Fruit fly (Drosophila melanogaster) whole organism, embryonic: Measurements from ENCODE around the gene Ube4B.

Source experiments
- Aef1 ChIP-seq: fragments of 200-800 bp; sonication (Bioruptor generic); IDR thresholded peaks from 3 replicates; pipeline ENCODE4 v1.3.6; 2022; ENCODE audit warnings: missing biosample characterization, missing genetic modification characterization
- Atf-2 ChIP-seq: fragments of 200-800 bp; sonication (Bioruptor generic); optimal IDR thresholded peaks from 2 replicates; lab custom pipeline; 2016; ENCODE audit warnings: missing biosample characterization, missing genetic modification characterization
- B-H1 ChIP-seq: fragments of 200-800 bp; sonication (Bioruptor generic); IDR thresholded peaks from 3 replicates; pipeline ENCODE4 v1.3.6; 2022; ENCODE audit warnings: missing biosample characterization, missing genetic modification characterization
- BtbVII ChIP-seq: fragments of 200-800 bp; sonication (Bioruptor generic); optimal IDR thresholded peaks from 3 replicates; lab custom pipeline; 2017; ENCODE audit warnings: missing biosample characterization, mild to moderate bottlenecking, missing genetic modification characterization
- CG12219 ChIP-seq: fragments of 200-800 bp; sonication (Bioruptor generic); optimal IDR thresholded peaks from 3 replicates; lab custom pipeline; 2018; ENCODE audit warnings: missing biosample characterization, mild to moderate bottlenecking, missing genetic modification characterization
- CG13287 ChIP-seq: fragments of 200-800 bp; sonication (Bioruptor generic); IDR thresholded peaks from 2 replicates; pipeline ENCODE4 v1.3.6; 2022; ENCODE audit warnings: missing biosample characterization, missing genetic modification characterization; ENCODE audit not compliant: partially characterized antibody
- CG13296 ChIP-seq: fragments of 200-800 bp; sonication (Bioruptor generic); optimal IDR thresholded peaks from 3 replicates; lab custom pipeline; 2018; ENCODE audit warnings: missing biosample characterization, mild to moderate bottlenecking, missing genetic modification characterization
- CG14667 ChIP-seq: fragments of 200-800 bp; sonication (Bioruptor generic); IDR thresholded peaks from 2 replicates; pipeline ENCODE4 v1.3.6; 2022; ENCODE audit warnings: missing biosample characterization, missing genetic modification characterization
- CG14710 ChIP-seq: fragments of 200-800 bp; sonication (Bioruptor generic); optimal IDR thresholded peaks from 3 replicates; lab custom pipeline; 2019; ENCODE audit warnings: missing biosample characterization, mild to moderate bottlenecking, missing genetic modification characterization, moderate library complexity
- CG16863 ChIP-seq: fragments of 200-800 bp; sonication (Bioruptor generic); optimal IDR thresholded peaks from 3 replicates; lab custom pipeline; 2016; ENCODE audit warnings: missing biosample characterization, missing genetic modification characterization
- CG17912 ChIP-seq: fragments of 200-800 bp; sonication (Bioruptor generic); optimal IDR thresholded peaks from 2 replicates; lab custom pipeline; 2018; ENCODE audit warnings: missing biosample characterization, mild to moderate bottlenecking, missing genetic modification characterization
- CG31224 ChIP-seq: fragments of 200-800 bp; sonication (Bioruptor generic); IDR thresholded peaks from 2 replicates; pipeline ENCODE4 v1.3.6; 2022; ENCODE audit warnings: missing biosample characterization, missing genetic modification characterization
- CG32772 ChIP-seq: fragments of 200-800 bp; sonication (Bioruptor generic); IDR thresholded peaks from 2 replicates; pipeline ENCODE4 v1.3.6; 2022; ENCODE audit warnings: missing biosample characterization, missing genetic modification characterization
- CG3995 ChIP-seq: fragments of 200-800 bp; sonication (Bioruptor generic); optimal IDR thresholded peaks from 3 replicates; lab custom pipeline; 2016; ENCODE audit warnings: missing biosample characterization, missing genetic modification characterization
- CG4617 ChIP-seq: fragments of 200-800 bp; sonication (Bioruptor generic); optimal IDR thresholded peaks from 3 replicates; lab custom pipeline; 2016; ENCODE audit warnings: missing biosample characterization, missing genetic modification characterization, borderline replicate concordance
- CG5953 ChIP-seq: fragments of 200-800 bp; sonication (Bioruptor generic); IDR thresholded peaks from 2 replicates; pipeline ENCODE4 v1.3.6; 2022; ENCODE audit warnings: missing biosample characterization, missing genetic modification characterization
- CG6254 ChIP-seq: fragments of 200-800 bp; sonication (Bioruptor generic); optimal IDR thresholded peaks from 3 replicates; lab custom pipeline; 2017; ENCODE audit warnings: mild to moderate bottlenecking, missing biosample characterization, missing genetic modification reagents, missing genetic modification characterization
- CG6791 ChIP-seq: fragments of 200-800 bp; sonication (Bioruptor generic); IDR thresholded peaks from 3 replicates; pipeline ENCODE4 v1.3.6; 2022; ENCODE audit warnings: missing biosample characterization, missing genetic modification characterization; ENCODE audit not compliant: partially characterized antibody
- CG7786 ChIP-seq: fragments of 200-800 bp; sonication (Bioruptor generic); optimal IDR thresholded peaks from 2 replicates; lab custom pipeline; 2016; ENCODE audit warnings: missing biosample characterization, missing genetic modification characterization
- CG8359 ChIP-seq: fragments of 200-800 bp; sonication (Bioruptor generic); optimal IDR thresholded peaks from 2 replicates; lab custom pipeline; 2017; ENCODE audit warnings: missing biosample characterization, mild to moderate bottlenecking, missing genetic modification characterization, borderline replicate concordance
- CG9876 ChIP-seq: fragments of 200-800 bp; sonication (Bioruptor generic); optimal IDR thresholded peaks from 2 replicates; lab custom pipeline; 2016; ENCODE audit warnings: missing biosample characterization, missing genetic modification characterization
- CoRest ChIP-seq: fragments of 200-800 bp; sonication (Bioruptor generic); optimal IDR thresholded peaks from 3 replicates; lab custom pipeline; 2018; ENCODE audit warnings: missing biosample characterization, mild to moderate bottlenecking, missing genetic modification characterization, moderate library complexity
- Dad ChIP-seq: fragments of 200-800 bp; sonication (Bioruptor generic); optimal IDR thresholded peaks from 3 replicates; lab custom pipeline; 2016; ENCODE audit warnings: missing biosample characterization, missing genetic modification characterization
- Dek ChIP-seq: fragments of 200-800 bp; sonication (Bioruptor generic); optimal IDR thresholded peaks from 3 replicates; lab custom pipeline; 2019; ENCODE audit warnings: missing biosample characterization, mild to moderate bottlenecking, missing genetic modification characterization, moderate library complexity
- Doc2 ChIP-seq: fragments of 200-800 bp; sonication (Bioruptor generic); IDR thresholded peaks from 2 replicates; pipeline ENCODE4 v1.3.6; 2022; ENCODE audit warnings: missing biosample characterization, missing genetic modification characterization
- Eip74EF ChIP-seq, 2 experiments: fragments of 200-800 bp in 1 of 2; fragments of >200 bp in 1 of 2; sonication (Bioruptor generic) in 1 of 2; optimal IDR thresholded peaks; 2 replicates each; lab custom pipeline; 2017 to 2019; ENCODE audit warnings: missing biosample characterization in 2 of 2, missing genetic modification characterization in 2 of 2, mild to moderate bottlenecking in 1 of 2, moderate library complexity in 1 of 2
- GATAe ChIP-seq: fragments of 200-800 bp; sonication (Bioruptor generic); conservative IDR thresholded peaks from 2 replicates; pipeline ENCODE4 v1.3.6; 2022; ENCODE audit warnings: missing biosample characterization, missing genetic modification characterization
- HLH3B ChIP-seq: fragments of 200-800 bp; sonication (Bioruptor generic); IDR thresholded peaks from 2 replicates; pipeline ENCODE4 v1.3.6; 2022; ENCODE audit warnings: missing biosample characterization, missing genetic modification characterization
- Hmx ChIP-seq: fragments of 200-800 bp; sonication (Bioruptor generic); optimal IDR thresholded peaks from 2 replicates; lab custom pipeline; 2016; ENCODE audit warnings: missing biosample characterization, missing genetic modification characterization
- Max ChIP-seq: fragments of 200-800 bp; sonication (Bioruptor generic); optimal IDR thresholded peaks from 2 replicates; lab custom pipeline; 2016; ENCODE audit warnings: missing biosample characterization, mild to moderate bottlenecking, missing genetic modification characterization
- Nf-YC ChIP-seq: fragments of 200-800 bp; optimal IDR thresholded peaks from 3 replicates; lab custom pipeline; 2019; ENCODE audit warnings: missing biosample characterization, mild to moderate bottlenecking, missing genetic modification characterization, moderate library complexity
- Sin3A ChIP-seq: fragments of >200 bp; optimal IDR thresholded peaks from 2 replicates; lab custom pipeline; 2018
- YL-1 ChIP-seq: fragments of 200-800 bp; sonication (Bioruptor generic); optimal IDR thresholded peaks from 3 replicates; lab custom pipeline; 2017; ENCODE audit warnings: missing biosample characterization, mild to moderate bottlenecking, missing genetic modification characterization
- amos ChIP-seq: fragments of 200-800 bp; sonication (Bioruptor generic); IDR thresholded peaks from 2 replicates; pipeline ENCODE4 v1.3.6; 2022; ENCODE audit warnings: missing biosample characterization, missing genetic modification characterization; ENCODE audit not compliant: partially characterized antibody
- aop ChIP-seq: fragments of 200-800 bp; sonication (Bioruptor generic); IDR thresholded peaks from 2 replicates; pipeline ENCODE4 v1.3.6; 2022; ENCODE audit warnings: missing biosample characterization, missing genetic modification characterization
- chn ChIP-seq: fragments of 200-800 bp; sonication (Bioruptor generic); optimal IDR thresholded peaks from 2 replicates; lab custom pipeline; 2016; ENCODE audit warnings: missing biosample characterization, missing genetic modification characterization
- cwo ChIP-seq: fragments of 200-800 bp; sonication (Bioruptor generic); optimal IDR thresholded peaks from 3 replicates; lab custom pipeline; 2017; ENCODE audit warnings: missing biosample characterization, missing genetic modification characterization, mild to moderate bottlenecking, moderate library complexity, missing genetic modification reagents
- dan ChIP-seq: fragments of 200-800 bp; sonication (Bioruptor generic); IDR thresholded peaks from 2 replicates; pipeline ENCODE4 v1.3.6; 2022; ENCODE audit warnings: missing biosample characterization, missing genetic modification characterization
- dysf ChIP-seq: fragments of 200-800 bp; sonication (Bioruptor generic); IDR thresholded peaks from 3 replicates; pipeline ENCODE4 v1.3.6; 2022; ENCODE audit warnings: missing biosample characterization, missing genetic modification characterization
- hbn ChIP-seq: fragments of 200-800 bp; sonication (Bioruptor generic); IDR thresholded peaks from 2 replicates; pipeline ENCODE4 v1.3.6; 2022; ENCODE audit warnings: missing biosample characterization, missing genetic modification characterization; ENCODE audit not compliant: partially characterized antibody
- ind ChIP-seq: fragments of 200-800 bp; sonication (Bioruptor generic); optimal IDR thresholded peaks from 3 replicates; lab custom pipeline; 2016; ENCODE audit warnings: missing biosample characterization, missing genetic modification characterization
- kni ChIP-seq: fragments of 200-800 bp; sonication (Bioruptor generic); optimal IDR thresholded peaks from 3 replicates; lab custom pipeline; 2017; ENCODE audit warnings: mild to moderate bottlenecking, missing biosample characterization, missing genetic modification reagents, missing genetic modification characterization
- lilli ChIP-seq: fragments of 200-800 bp; sonication (Bioruptor generic); optimal IDR thresholded peaks from 3 replicates; lab custom pipeline; 2016; ENCODE audit warnings: missing biosample characterization, missing genetic modification characterization
- nmo ChIP-seq: fragments of 200-800 bp; sonication (Bioruptor generic); optimal IDR thresholded peaks from 2 replicates; lab custom pipeline; 2018; ENCODE audit warnings: missing biosample characterization, mild to moderate bottlenecking, missing genetic modification characterization, moderate library complexity
- pfk ChIP-seq: fragments of 200-800 bp; sonication (Bioruptor generic); optimal IDR thresholded peaks from 2 replicates; lab custom pipeline; 2018; ENCODE audit warnings: missing biosample characterization, mild to moderate bottlenecking, missing genetic modification characterization, moderate library complexity
- sd ChIP-seq: fragments of 200-800 bp; sonication (Bioruptor generic); optimal IDR thresholded peaks from 3 replicates; lab custom pipeline; 2018; ENCODE audit warnings: missing biosample characterization, mild to moderate bottlenecking, missing genetic modification characterization, moderate library complexity
- sr ChIP-seq: fragments of 200-800 bp; sonication (Bioruptor generic); IDR thresholded peaks from 3 replicates; pipeline ENCODE4 v1.3.6; 2022; ENCODE audit warnings: missing biosample characterization, missing genetic modification characterization
- tap ChIP-seq: fragments of 200-800 bp; optimal IDR thresholded peaks from 3 replicates; lab custom pipeline; 2019; ENCODE audit warnings: missing biosample characterization, mild to moderate bottlenecking, missing genetic modification characterization, moderate library complexity
- trh ChIP-seq: fragments of 200-800 bp; sonication (Bioruptor generic); optimal IDR thresholded peaks from 2 replicates; lab custom pipeline; 2016; ENCODE audit warnings: missing biosample characterization, missing genetic modification characterization
- usp ChIP-seq: fragments of >200 bp; optimal IDR thresholded peaks from 2 replicates; lab custom pipeline; 2017; ENCODE audit warnings: missing biosample characterization, missing genetic modification characterization

Ube4B gene

dm6 chr2L:13021020-13021781 lies 2.0 kb upstream of the Ube4B start, which contains the start of gene CG9933 (continued):
- TF ChIP-seq CG7786 (GFP tag; lab: Kevin White, UChicago) = no peak
- no peak for TF ChIP-seq aop (GFP tag; lab: Robert Waterston, UW)
- TF ChIP-seq Atf-2 = no peak
- TF ChIP-seq Max (GFP tag; lab: Kevin White, UChicago) = no peak
- TF ChIP-seq Dad (GFP tag; lab: Kevin White, UChicago) = no peak
- TF ChIP-seq Sin3A (lab: Kevin White, UChicago) = peak; percentile 21
- TF ChIP-seq CG32772 (GFP tag; lab: Robert Waterston, UW) = no peak
- TF ChIP-seq CG3995 (GFP tag; lab: Kevin White, UChicago) = peak; percentile 72
- no peak for TF ChIP-seq lilli (GFP tag; lab: Kevin White, UChicago)
- no peak for TF ChIP-seq CG8359
- TF ChIP-seq Dek (tag; lab: Kevin White, UChicago) = no peak
- no peak for TF ChIP-seq trh (GFP tag; lab: Kevin White, UChicago)
- TF ChIP-seq BtbVII = no peak
- TF ChIP-seq CG9876 (GFP tag; lab: Kevin White, UChicago) = no peak
- TF ChIP-seq nmo (GFP tag; lab: Kevin White, UChicago) = peak; percentile 51
- no peak for TF ChIP-seq HLH3B (GFP tag; lab: Robert Waterston, UW)
- no peak for TF ChIP-seq CG12219 (GFP tag; lab: Kevin White, UChicago)
- no peak for TF ChIP-seq tap (tag; lab: Kevin White, UChicago)
- TF ChIP-seq CG5953 (GFP tag; lab: Robert Waterston, UW) = no peak
- no peak for TF ChIP-seq dan
- no peak for TF ChIP-seq Hmx
- TF ChIP-seq amos (GFP tag; lab: Robert Waterston, UW) = no peak
- TF ChIP-seq CG13287 = 0 out of 2 replicates have a peak, but pooled peaks have one; percentile 17
- TF ChIP-seq Aef1 (GFP tag; lab: Robert Waterston, UW) = no peak
- no peak for TF ChIP-seq chn (GFP tag; lab: Kevin White, UChicago)
- TF ChIP-seq ind (GFP tag; lab: Kevin White, UChicago) = no peak
- no peak for TF ChIP-seq CG13296 (GFP tag; lab: Kevin White, UChicago)
- TF ChIP-seq YL-1 (GFP tag; lab: Kevin White, UChicago) = no peak
- TF ChIP-seq kni (GFP tag; lab: Kevin White, UChicago) = no peak
- TF ChIP-seq sd (tag; lab: Kevin White, UChicago) = no peak
- TF ChIP-seq cwo (GFP tag; lab: Kevin White, UChicago) = no peak
- TF ChIP-seq Eip74EF (GFP tag; optimal IDR thresholded peaks at IDR 0.05; lab: Kevin White, UChicago) = no peak
- peak; percentile 93 for TF ChIP-seq pfk (GFP tag; lab: Kevin White, UChicago)
- no peak for TF ChIP-seq CG14667 (GFP tag; lab: Robert Waterston, UW)
- no peak for TF ChIP-seq CG31224 (GFP tag; lab: Robert Waterston, UW)
- TF ChIP-seq dysf (GFP tag; lab: Robert Waterston, UW) = no peak
- no peak for TF ChIP-seq usp
- TF ChIP-seq Doc2 (GFP tag; lab: Robert Waterston, UW) = no peak
- TF ChIP-seq CG16863 = no peak
- peak; percentile 65 for TF ChIP-seq CG4617
- no peak for TF ChIP-seq CG17912 (GFP tag; lab: Kevin White, UChicago)
- no peak for TF ChIP-seq hbn (GFP tag; lab: Robert Waterston, UW)
- TF ChIP-seq Nf-YC = peak; percentile 13
- TF ChIP-seq CG6791 (GFP tag; lab: Robert Waterston, UW) = no peak
- no peak for TF ChIP-seq GATAe (GFP tag; lab: Robert Waterston, UW)
- TF ChIP-seq B-H1 (GFP tag; lab: Robert Waterston, UW) = no peak
- TF ChIP-seq CG14710 (tag; lab: Kevin White, UChicago) = peak; percentile 64
- no peak for TF ChIP-seq sr
- peak; percentile 64 for TF ChIP-seq CoRest
- no peak for TF ChIP-seq CG6254
